Fruit fly (Drosophila melanogaster): ENCODE results near the gene Cbl.

dm6 chr3L:8451966-8452620, 27.3 kb downstream of the Cbl start:
- TF ChIP-seq Mio (GFP tag; optimal IDR thresholded peaks at IDR 0.05) (no peak), psq (GFP tag; optimal IDR thresholded peaks at IDR 0.05) (no peak), Hr78 (GFP tag; optimal IDR thresholded peaks at IDR 0.05) (no peak), Dif (GFP tag; optimal IDR thresholded peaks at IDR 0.05; ENCODE audit: partially characterized antibody) (no peak), Hr83 (GFP tag; optimal IDR thresholded peaks at IDR 0.05; ENCODE audit: poor library complexity, severe bottlenecking) (no peak), CG9705 (GFP tag; optimal IDR thresholded peaks at IDR 0.05) (no peak), sv (GFP tag; optimal IDR thresholded peaks at IDR 0.05) (no peak), Dfd (GFP tag; optimal IDR thresholded peaks at IDR 0.05) (no peak), Hnf4 (GFP tag; optimal IDR thresholded peaks at IDR 0.05) (no peak), OdsH (GFP tag; optimal IDR thresholded peaks at IDR 0.05) (no peak), sage (GFP tag; optimal IDR thresholded peaks at IDR 0.05) (no peak), br (GFP tag; optimal IDR thresholded peaks at IDR 0.05) (no peak), usp (GFP tag; optimal IDR thresholded peaks at IDR 0.05) (no peak), lola (GFP tag; optimal IDR thresholded peaks at IDR 0.05) (no peak)
